Worm (Caenorhabditis elegans): ENCODE data around the gene pqn-8.

DNA sequence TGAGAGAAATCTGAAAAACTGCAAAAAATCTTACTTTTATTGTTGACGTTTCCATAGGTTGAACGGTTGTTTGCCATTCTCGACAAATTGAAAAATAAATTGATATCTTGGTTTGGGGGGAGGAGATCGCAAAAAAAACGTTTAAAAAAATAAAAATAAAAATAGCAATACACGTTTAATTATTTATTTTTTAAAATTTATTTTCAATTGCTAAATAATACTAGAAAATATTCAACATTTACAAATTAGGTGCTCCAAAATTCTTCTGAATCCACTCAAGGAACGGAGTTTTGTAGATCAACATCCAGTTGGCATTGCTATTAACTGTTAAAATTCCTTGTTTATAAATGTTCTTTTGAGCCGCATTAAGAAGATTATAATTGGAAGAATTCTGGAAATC lies 42.2 kb upstream of the pqn-8 start, which contains the start of gene T16G12.7:
- no peak for TF ChIP-seq flt-1 (GFP tag; IDR thresholded peaks at IDR 0.05)
- TF ChIP-seq ref-1 (GFP tag; conservative IDR thresholded peaks at IDR 0.05), result no peak
- TF ChIP-seq cog-1 (tag; optimal IDR thresholded peaks at IDR 0.05), result no peak
